Worm (Caenorhabditis elegans): ENCODE results near the gene scl-11.

ce11 chrIV:13075625-13076252, 24.6 kb downstream of the scl-11 start:
- no peak for TF ChIP-seq him-1 (tag; optimal IDR thresholded peaks at IDR 0.05)
- TF ChIP-seq W03F9.2 (tag; optimal IDR thresholded peaks at IDR 0.05) = no peak
- TF ChIP-seq dao-5 (tag; optimal IDR thresholded peaks at IDR 0.05) = no peak

All from whole organism, L4/young adult.